Worm (Caenorhabditis elegans) whole organism, mixed stage, embryonic: Measurements from ENCODE around the gene R08D7.7.

Experiments used
- elt-1 ChIP-seq: sonication (generic microtip); optimal IDR thresholded peaks from 2 replicates; lab custom pipeline; 2017; ENCODE audit warnings: missing genetic modification characterization, mild to moderate bottlenecking, missing compliant biosample characterization, antibody characterized with exemption, moderate library complexity, borderline replicate concordance; ENCODE audit not compliant: insufficient read depth
- lin-13 ChIP-seq: fragments of 150-350 bp; optimal IDR thresholded peaks from 2 replicates; lab custom pipeline; 2014; ENCODE audit warnings: missing biosample characterization, missing genetic modification characterization
- lsy-2 ChIP-seq: fragments of 150-350 bp; optimal IDR thresholded peaks from 2 replicates; lab custom pipeline; 2014; ENCODE audit warnings: missing biosample characterization, missing genetic modification characterization
- mab-5 ChIP-seq: fragments of 150-350 bp; optimal IDR thresholded peaks from 2 replicates; lab custom pipeline; 2014; ENCODE audit warnings: missing biosample characterization, missing genetic modification characterization
- mep-1 ChIP-seq: fragments of 150-350 bp; optimal IDR thresholded peaks from 2 replicates; lab custom pipeline; 2017; ENCODE audit warnings: missing biosample characterization, missing genetic modification reagents, missing genetic modification characterization, inconsistent platforms
- pha-4 ChIP-seq: fragments of 150-350 bp; optimal IDR thresholded peaks from 2 replicates; lab custom pipeline; 2018; ENCODE audit warnings: missing biosample characterization, missing genetic modification reagents, missing genetic modification characterization

DNA sequence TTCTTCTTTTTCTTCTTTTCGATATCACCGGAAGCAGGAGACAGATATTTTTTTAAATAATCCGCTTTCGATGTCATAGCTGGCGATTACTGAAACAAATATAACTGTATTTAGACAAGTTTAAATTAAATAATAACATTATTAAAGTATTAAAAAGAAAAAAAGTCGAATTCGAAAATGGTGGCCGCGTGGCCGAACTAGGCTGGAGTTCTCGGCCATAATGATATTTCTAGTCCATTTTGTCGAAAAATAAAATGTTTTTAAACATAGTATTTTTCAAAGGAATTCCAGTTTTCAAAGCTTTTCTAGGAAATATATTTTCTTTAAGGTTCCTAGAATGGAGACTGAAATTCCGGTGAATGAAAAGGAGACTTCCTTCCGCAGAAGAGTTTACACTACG lies 22.2 kb upstream of the R08D7.7 start, which contains the start of the genes bud-13 and rpap-2:
- TF ChIP-seq mep-1 (tag; lab: Kevin White, UChicago) (no peak), lin-13 (no peak), lsy-2 (tag; lab: Kevin White, UChicago) (no peak), mab-5 (tag; lab: Kevin White, UChicago) (no peak), elt-1 (tag; lab: Kevin White, UChicago) (no peak), pha-4 (tag; lab: Kevin White, UChicago) (no peak)
